Fruit fly (Drosophila melanogaster) whole organism, prepupa: ENCODE results near the gene CG16782.

Experiments used
- Blimp-1 ChIP-seq: fragments of 200-800 bp; sonication (Bioruptor generic); optimal IDR thresholded peaks from 3 replicates; lab custom pipeline; 2017; ENCODE audit warnings: missing biosample characterization, missing genetic modification characterization, mild to moderate bottlenecking, moderate library complexity, missing genetic modification reagents
- CG10631 ChIP-seq: fragments of 200-800 bp; sonication (Bioruptor generic); optimal IDR thresholded peaks from 2 replicates; lab custom pipeline; 2016; ENCODE audit warnings: missing biosample characterization, missing genetic modification characterization
- CG10669 ChIP-seq: fragments of 200-800 bp; sonication (Bioruptor generic); optimal IDR thresholded peaks from 3 replicates; lab custom pipeline; 2018; ENCODE audit warnings: missing biosample characterization, mild to moderate bottlenecking, missing genetic modification characterization, moderate library complexity
- CG11294 ChIP-seq: fragments of 200-800 bp; sonication (Bioruptor generic); IDR thresholded peaks from 2 replicates; pipeline ENCODE4 v1.3.6; 2022; ENCODE audit warnings: missing biosample characterization, missing genetic modification characterization
- CG15336 ChIP-seq: fragments of 200-800 bp; sonication (Bioruptor generic); IDR thresholded peaks from 2 replicates; pipeline ENCODE4 v1.3.6; 2022; ENCODE audit warnings: missing biosample characterization, missing genetic modification characterization
- CG16779 ChIP-seq: fragments of 200-800 bp; sonication (Bioruptor generic); optimal IDR thresholded peaks from 3 replicates; lab custom pipeline; 2017; ENCODE audit warnings: missing biosample characterization, mild to moderate bottlenecking, missing genetic modification characterization
- CG3032 ChIP-seq: fragments of 200-800 bp; optimal IDR thresholded peaks from 2 replicates; lab custom pipeline; 2019; ENCODE audit warnings: missing biosample characterization, mild to moderate bottlenecking, missing genetic modification characterization, moderate library complexity
- CG31627 ChIP-seq: fragments of 200-800 bp; sonication (Bioruptor generic); optimal IDR thresholded peaks from 3 replicates; lab custom pipeline; 2016; ENCODE audit warnings: missing biosample characterization, missing genetic modification characterization
- CG32006 ChIP-seq: fragments of 200-800 bp; sonication (Bioruptor generic); optimal IDR thresholded peaks from 3 replicates; lab custom pipeline; 2017; ENCODE audit warnings: missing biosample characterization, mild to moderate bottlenecking, missing genetic modification characterization
- CG34406 ChIP-seq: fragments of 200-800 bp; sonication (Bioruptor generic); optimal IDR thresholded peaks from 3 replicates; lab custom pipeline; 2016; ENCODE audit warnings: missing biosample characterization, missing genetic modification characterization
- CG3919 ChIP-seq: fragments of 200-800 bp; sonication (Bioruptor generic); optimal IDR thresholded peaks from 3 replicates; lab custom pipeline; 2016; ENCODE audit warnings: missing biosample characterization, missing genetic modification characterization
- CG6163 ChIP-seq: fragments of 200-800 bp; sonication (Bioruptor generic); IDR thresholded peaks from 3 replicates; pipeline ENCODE4 v1.3.6; 2022; ENCODE audit warnings: missing biosample characterization, missing genetic modification characterization
- CG6276 ChIP-seq: fragments of 200-800 bp; sonication (Bioruptor generic); optimal IDR thresholded peaks from 2 replicates; lab custom pipeline; 2017; ENCODE audit warnings: missing biosample characterization, mild to moderate bottlenecking, missing genetic modification characterization
- CG6808 ChIP-seq: fragments of 200-800 bp; sonication (Bioruptor generic); optimal IDR thresholded peaks from 3 replicates; lab custom pipeline; 2017; ENCODE audit warnings: missing biosample characterization, missing genetic modification characterization, mild to moderate bottlenecking, moderate library complexity, missing genetic modification reagents
- CG6854 ChIP-seq: fragments of 200-800 bp; sonication (Bioruptor generic); optimal IDR thresholded peaks from 2 replicates; lab custom pipeline; 2017; ENCODE audit warnings: missing biosample characterization, mild to moderate bottlenecking, missing genetic modification characterization
- CG7368 ChIP-seq: fragments of 200-800 bp; sonication (Bioruptor generic); optimal IDR thresholded peaks from 3 replicates; lab custom pipeline; 2016; ENCODE audit warnings: missing biosample characterization, missing genetic modification characterization
- CG8119 ChIP-seq: fragments of 200-800 bp; sonication (Bioruptor generic); IDR thresholded peaks from 3 replicates; pipeline ENCODE4 v1.3.6; 2022; ENCODE audit warnings: missing biosample characterization, missing genetic modification characterization
- CG8319 ChIP-seq: fragments of 200-800 bp; sonication (Bioruptor generic); optimal IDR thresholded peaks from 3 replicates; lab custom pipeline; 2016; ENCODE audit warnings: missing biosample characterization, missing genetic modification characterization
- CG9139 ChIP-seq: fragments of 200-800 bp; sonication (Bioruptor generic); optimal IDR thresholded peaks from 3 replicates; lab custom pipeline; 2017; ENCODE audit warnings: missing biosample characterization, mild to moderate bottlenecking, missing genetic modification characterization
- Eip75B ChIP-seq: fragments of 200-800 bp; sonication (Bioruptor generic); optimal IDR thresholded peaks from 3 replicates; lab custom pipeline; 2016; ENCODE audit warnings: missing biosample characterization, missing genetic modification characterization
- Ets96B ChIP-seq: fragments of 200-800 bp; optimal IDR thresholded peaks from 2 replicates; lab custom pipeline; 2019; ENCODE audit warnings: missing biosample characterization, mild to moderate bottlenecking, missing genetic modification characterization, moderate library complexity
- Gug ChIP-seq: fragments of 200-800 bp; sonication (Bioruptor generic); IDR thresholded peaks from 2 replicates; pipeline ENCODE4 v1.3.6; 2022; ENCODE audit warnings: missing biosample characterization, missing genetic modification characterization
- Hr38 ChIP-seq: sonication (Bioruptor generic); optimal IDR thresholded peaks from 2 replicates; lab custom pipeline; 2016; ENCODE audit warnings: missing biosample characterization, missing genetic modification characterization
- Hr4 ChIP-seq: fragments of 200-800 bp; sonication (Bioruptor generic); optimal IDR thresholded peaks from 3 replicates; lab custom pipeline; 2016; ENCODE audit warnings: missing biosample characterization, missing genetic modification characterization
- Lpt ChIP-seq: fragments of 200-800 bp; sonication (Bioruptor generic); optimal IDR thresholded peaks from 3 replicates; lab custom pipeline; 2016; ENCODE audit warnings: missing biosample characterization, missing genetic modification characterization
- Met ChIP-seq: fragments of 200-800 bp; sonication (Bioruptor generic); optimal IDR thresholded peaks from 3 replicates; lab custom pipeline; 2016; ENCODE audit warnings: missing biosample characterization, missing genetic modification characterization
- Smox ChIP-seq: fragments of 200-800 bp; sonication (Bioruptor generic); optimal IDR thresholded peaks from 3 replicates; lab custom pipeline; 2016; ENCODE audit warnings: missing biosample characterization, missing genetic modification characterization
- achi ChIP-seq: fragments of 200-800 bp; sonication (Bioruptor generic); optimal IDR thresholded peaks from 3 replicates; lab custom pipeline; 2016; ENCODE audit warnings: missing biosample characterization, missing genetic modification characterization
- acj6 ChIP-seq: fragments of 200-800 bp; sonication (Bioruptor generic); optimal IDR thresholded peaks from 3 replicates; lab custom pipeline; 2016; ENCODE audit warnings: missing biosample characterization, missing genetic modification characterization
- cyc ChIP-seq: fragments of 200-800 bp; sonication (Bioruptor generic); optimal IDR thresholded peaks from 3 replicates; lab custom pipeline; 2016; ENCODE audit warnings: missing biosample characterization, missing genetic modification characterization
- dac ChIP-seq: fragments of 200-800 bp; sonication (Bioruptor generic); optimal IDR thresholded peaks from 2 replicates; lab custom pipeline; 2017; ENCODE audit warnings: missing biosample characterization, mild to moderate bottlenecking, missing genetic modification characterization
- dsx ChIP-seq: fragments of 200-800 bp; optimal IDR thresholded peaks from 3 replicates; lab custom pipeline; 2019; ENCODE audit warnings: missing biosample characterization, mild to moderate bottlenecking, missing genetic modification characterization, moderate library complexity; ENCODE audit not compliant: poor library complexity, severe bottlenecking
- eg ChIP-seq: fragments of 200-800 bp; sonication (Bioruptor generic); IDR thresholded peaks from 3 replicates; pipeline ENCODE4 v1.3.6; 2022; ENCODE audit warnings: missing biosample characterization, missing genetic modification characterization
- fd59A ChIP-seq: fragments of 200-800 bp; sonication (Bioruptor generic); optimal IDR thresholded peaks from 2 replicates; lab custom pipeline; 2017; ENCODE audit warnings: missing biosample characterization, mild to moderate bottlenecking, missing genetic modification characterization, missing genetic modification reagents
- fd85E ChIP-seq: fragments of 200-800 bp; sonication (Bioruptor generic); optimal IDR thresholded peaks from 3 replicates; lab custom pipeline; 2016; ENCODE audit warnings: missing biosample characterization, missing genetic modification characterization
- fkh ChIP-seq: fragments of 200-800 bp; sonication (Bioruptor generic); optimal IDR thresholded peaks from 3 replicates; lab custom pipeline; 2017; ENCODE audit warnings: missing biosample characterization, mild to moderate bottlenecking, missing genetic modification characterization, moderate library complexity
- lz ChIP-seq: fragments of 200-800 bp; sonication (Bioruptor generic); optimal IDR thresholded peaks from 3 replicates; lab custom pipeline; 2016; ENCODE audit warnings: missing biosample characterization, missing genetic modification characterization
- net ChIP-seq: fragments of 200-800 bp; sonication (Bioruptor generic); optimal IDR thresholded peaks from 3 replicates; lab custom pipeline; 2016; ENCODE audit warnings: missing biosample characterization, missing genetic modification characterization
- pdm3 ChIP-seq: fragments of 200-800 bp; sonication (Bioruptor generic); optimal IDR thresholded peaks from 3 replicates; lab custom pipeline; 2016; ENCODE audit warnings: missing biosample characterization, missing genetic modification characterization
- salr ChIP-seq, 2 experiments: fragments of 200-800 bp; sonication (Bioruptor generic); optimal IDR thresholded peaks; 3 replicates each; lab custom pipeline; 2016 to 2018; ENCODE audit warnings: missing biosample characterization in 2 of 2, missing genetic modification characterization in 2 of 2, mild to moderate bottlenecking in 1 of 2
- spab ChIP-seq: fragments of 200-800 bp; sonication (Bioruptor generic); optimal IDR thresholded peaks from 2 replicates; lab custom pipeline; 2017; ENCODE audit warnings: missing biosample characterization, mild to moderate bottlenecking, missing genetic modification characterization, missing genetic modification reagents
- ss ChIP-seq, 2 experiments: fragments of 200-800 bp; sonication (Bioruptor generic); optimal IDR thresholded peaks; 2 replicates in 1 of 2; 3 replicates in 1 of 2; lab custom pipeline; 2017 to 2018; ENCODE audit warnings: mild to moderate bottlenecking in 2 of 2, missing biosample characterization in 2 of 2, missing genetic modification characterization in 2 of 2, moderate library complexity in 1 of 2
- topi ChIP-seq: fragments of 200-800 bp; sonication (Bioruptor generic); optimal IDR thresholded peaks from 3 replicates; lab custom pipeline; 2016; ENCODE audit warnings: missing biosample characterization, missing genetic modification characterization

Gene CG16782

DNA sequence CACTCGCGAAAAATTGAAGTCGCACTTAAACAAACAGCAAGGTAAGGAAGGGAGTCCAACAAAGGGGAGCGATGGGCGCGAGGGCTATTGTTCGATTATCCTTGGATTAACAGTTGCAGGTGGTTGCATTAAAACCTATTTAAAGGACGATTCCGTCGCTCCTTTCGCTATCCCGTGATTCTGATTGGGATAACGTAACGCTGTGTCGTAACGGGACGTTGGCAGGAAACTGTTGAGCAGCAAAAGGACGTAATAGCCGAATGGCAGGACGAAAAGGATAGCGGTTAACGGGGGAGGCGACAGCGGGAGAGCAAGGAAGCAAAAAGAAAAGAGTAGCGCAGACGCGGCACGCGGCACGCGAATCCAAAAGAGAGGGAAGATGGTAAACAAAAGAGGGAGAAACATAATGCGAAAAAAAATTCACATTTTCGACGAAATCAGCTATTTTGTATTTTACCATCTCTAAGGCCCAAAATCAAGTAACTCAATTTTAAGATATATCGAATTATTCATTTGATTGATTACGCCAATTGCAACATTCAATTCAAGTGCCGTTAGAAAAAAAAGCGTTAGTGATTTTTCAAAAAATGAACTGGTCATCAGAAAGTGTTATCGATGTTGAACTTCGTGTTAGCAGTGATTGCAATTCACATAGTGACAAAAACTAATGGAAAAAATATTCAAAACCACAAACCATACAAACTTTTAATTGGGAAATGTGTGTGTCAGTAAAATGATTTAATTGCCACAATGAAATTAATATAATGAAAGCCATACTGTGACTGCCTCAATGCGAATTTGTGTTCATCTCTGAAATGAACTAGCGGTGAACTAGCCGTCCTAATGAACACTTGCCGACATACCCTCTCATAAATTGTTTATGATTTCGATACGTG, 22.3 kb upstream of the CG16782 start, which contains the start of the genes CG10804 and CG10802 (continued):
- peak; percentile 50 for TF ChIP-seq achi (GFP tag; lab: Kevin White, UChicago)
- no peak for TF ChIP-seq Blimp-1 (GFP tag; lab: Kevin White, UChicago)
- TF ChIP-seq CG6808 (GFP tag; lab: Kevin White, UChicago): no peak
- peak; percentile 60 for TF ChIP-seq CG3032 (tag; lab: Kevin White, UChicago)
- TF ChIP-seq net (GFP tag; lab: Kevin White, UChicago): no peak
- TF ChIP-seq topi (GFP tag; lab: Kevin White, UChicago): peak; percentile 76
- peak; percentile 19 for TF ChIP-seq dac (GFP tag; lab: Kevin White, UChicago)
- TF ChIP-seq CG7368: no peak
- TF ChIP-seq Lpt (GFP tag; lab: Kevin White, UChicago): peak; percentile 55
- peak; percentile 59 for TF ChIP-seq CG8319 (GFP tag; lab: Kevin White, UChicago)

DNA sequence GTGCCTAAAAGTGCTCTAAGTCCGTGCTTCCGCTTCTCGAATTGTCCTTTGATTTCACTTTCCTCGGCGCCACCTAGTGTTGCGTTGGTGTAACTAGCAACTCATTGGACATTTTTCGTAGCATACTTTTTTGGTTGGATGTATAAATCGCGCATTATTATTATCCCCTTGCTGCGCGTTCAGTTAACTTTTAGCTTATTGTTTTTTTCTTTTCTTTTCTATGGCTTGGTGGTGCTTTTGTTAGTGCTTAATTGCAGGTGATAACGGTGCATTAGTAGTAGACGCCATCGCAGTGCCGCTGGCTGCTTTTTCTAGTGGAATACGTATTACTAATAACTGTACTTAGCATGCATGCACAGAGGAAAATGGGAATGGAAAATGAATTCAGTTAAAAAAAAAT, 21.0 kb upstream of the CG16782 start:
- peak; percentile 46; the same call in 1 of the 3 replicates for TF ChIP-seq eg
- TF ChIP-seq CG34406 (GFP tag; lab: Kevin White, UChicago): no peak

DNA sequence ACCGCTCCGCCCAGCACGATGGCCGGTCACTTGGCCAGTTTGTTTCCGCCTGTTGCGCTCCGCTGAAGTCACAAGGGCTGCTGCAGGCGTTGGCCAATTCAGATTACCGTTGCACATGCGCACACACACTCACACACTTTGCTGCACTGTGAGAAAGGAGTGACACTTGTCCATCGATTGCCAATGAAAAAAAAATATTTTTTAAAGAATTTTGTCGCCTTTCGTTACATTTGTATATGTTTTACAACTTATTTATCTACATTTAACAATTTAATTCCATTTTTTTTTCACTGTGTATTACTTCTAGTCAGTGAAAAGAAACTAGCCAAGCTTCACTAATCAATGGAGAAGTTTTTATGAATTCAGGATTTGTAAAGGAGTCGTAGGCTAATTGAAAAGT, 16.0 kb upstream of the CG16782 start:
- TF ChIP-seq CG3032 (tag; lab: Kevin White, UChicago) (peak; percentile 66), spab (GFP tag; lab: Kevin White, UChicago) (peak; percentile 59), pdm3 (GFP tag; lab: Kevin White, UChicago) (peak; percentile 79), Eip75B (peak; percentile 77), dsx (GFP tag; lab: Kevin White, UChicago) (peak; percentile 50), Ets96B (tag; lab: Kevin White, UChicago) (peak; percentile 61), fd59A (GFP tag; lab: Kevin White, UChicago) (peak; percentile 50), Lpt (GFP tag; lab: Kevin White, UChicago) (peak; percentile 63), CG10631 (peak; percentile 75), CG15336 (GFP tag; lab: Robert Waterston, UW) (peak; percentile 80), CG32006 (GFP tag; lab: Kevin White, UChicago) (peak; percentile 85), Hr38 (GFP tag; lab: Kevin White, UChicago) (no peak), achi (GFP tag; lab: Kevin White, UChicago) (peak; percentile 82), CG6163 (GFP tag; lab: Robert Waterston, UW) (peak; percentile 85), CG3919 (GFP tag; lab: Kevin White, UChicago) (peak; percentile 82), fd85E (GFP tag; lab: Kevin White, UChicago) (no peak), eg (peak; percentile 77), Met (GFP tag; lab: Kevin White, UChicago) (peak; percentile 81), CG6276 (GFP tag; lab: Kevin White, UChicago) (peak; percentile 72), fkh (GFP tag; lab: Kevin White, UChicago) (no peak), salr (GFP tag; optimal IDR thresholded peaks at IDR 0.05; lab: Kevin White, UChicago) (peak; percentile 23 to 70), acj6 (GFP tag; lab: Kevin White, UChicago) (peak; percentile 81), CG6808 (GFP tag; lab: Kevin White, UChicago) (peak; percentile 53), topi (GFP tag; lab: Kevin White, UChicago) (peak; percentile 82), CG6854 (GFP tag; lab: Kevin White, UChicago) (no peak), CG8119 (GFP tag; lab: Robert Waterston, UW) (peak; percentile 78), CG11294 (GFP tag; lab: Robert Waterston, UW) (peak; percentile 49; the same call in 1 of the 2 replicates), CG9139 (GFP tag; lab: Kevin White, UChicago) (peak; percentile 32), CG16779 (tag; lab: Kevin White, UChicago) (peak; percentile 6), CG34406 (GFP tag; lab: Kevin White, UChicago) (peak; percentile 69), Hr4 (GFP tag; lab: Kevin White, UChicago) (peak; percentile 83), dac (GFP tag; lab: Kevin White, UChicago) (peak; percentile 63), Smox (GFP tag; lab: Kevin White, UChicago) (peak; percentile 77), CG10669 (GFP tag; lab: Kevin White, UChicago) (peak; percentile 66), Gug (GFP tag; lab: Robert Waterston, UW) (peak; percentile 63), net (GFP tag; lab: Kevin White, UChicago) (peak; percentile 72), cyc (GFP tag; lab: Kevin White, UChicago) (peak; percentile 77), ss (GFP tag; optimal IDR thresholded peaks at IDR 0.05; lab: Kevin White, UChicago) (peak; percentile 23 to 65), Blimp-1 (GFP tag; lab: Kevin White, UChicago) (peak; percentile 41), CG7368 (peak; percentile 58), lz (GFP tag; lab: Kevin White, UChicago) (peak; percentile 79), CG31627 (GFP tag; lab: Kevin White, UChicago) (peak; percentile 77)
